Fruit fly (Drosophila melanogaster): ENCODE measurements around the gene chas.
A peak's percentile ranks its signal among the peaks of the same experiment; 100 is the strongest.

The chas gene

dm6 chrX:17636001-17636400, 62.5 kb downstream of the chas start, which contains the start of the genes CG8289 and CG5800 (continued):
- TF ChIP-seq CG34376 (GFP tag; optimal IDR thresholded peaks at IDR 0.05), result no peak
- TF ChIP-seq D19A (tag; optimal IDR thresholded peaks at IDR 0.05), result no peak
- TF ChIP-seq Oli (tag; optimal IDR thresholded peaks at IDR 0.05), result no peak
- no peak for TF ChIP-seq chinmo (GFP tag; IDR thresholded peaks at IDR 0.05; ENCODE audit: partially characterized antibody)
- TF ChIP-seq CG3726 (GFP tag; IDR thresholded peaks at IDR 0.05), result no peak
- no peak for TF ChIP-seq CG1602 (GFP tag; optimal IDR thresholded peaks at IDR 0.05)
- no peak for TF ChIP-seq lab (GFP tag; optimal IDR thresholded peaks at IDR 0.05)
- TF ChIP-seq CG15514 (GFP tag; optimal IDR thresholded peaks at IDR 0.05), result no peak
- TF ChIP-seq stwl (tag; optimal IDR thresholded peaks at IDR 0.05), result peak; percentile 38
- peak; percentile 16; the same call in 1 of the 3 replicates for TF ChIP-seq zen2 (GFP tag; IDR thresholded peaks at IDR 0.05; ENCODE audit: partially characterized antibody)
- TF ChIP-seq unc-4 (GFP tag; IDR thresholded peaks at IDR 0.05; ENCODE audit: partially characterized antibody), result peak; percentile 76
- TF ChIP-seq Ets97D (GFP tag; optimal IDR thresholded peaks at IDR 0.05), result peak; percentile 19
- peak; percentile 25 for TF ChIP-seq HmgZ (tag; optimal IDR thresholded peaks at IDR 0.05)
- no peak for TF ChIP-seq Jarid2 (GFP tag; optimal IDR thresholded peaks at IDR 0.05)
- TF ChIP-seq br (optimal IDR thresholded peaks at IDR 0.05), result no peak
- TF ChIP-seq Sry-β (GFP tag; optimal IDR thresholded peaks at IDR 0.05), result no peak
- TF ChIP-seq sqz (GFP tag; optimal IDR thresholded peaks at IDR 0.05), result no peak
- TF ChIP-seq Asciz (GFP tag; optimal IDR thresholded peaks at IDR 0.05), result no peak
- no peak for TF ChIP-seq CG33213 (GFP tag; optimal IDR thresholded peaks at IDR 0.05)
- TF ChIP-seq Hmr (GFP tag; optimal IDR thresholded peaks at IDR 0.05), result no peak
- no peak for TF ChIP-seq bigmax (GFP tag; optimal IDR thresholded peaks at IDR 0.05)
- TF ChIP-seq CG43689 (GFP tag; IDR thresholded peaks at IDR 0.05), result no peak
- no peak for TF ChIP-seq Ada2b (GFP tag; IDR thresholded peaks at IDR 0.05)
- no peak for TF ChIP-seq chm (GFP tag; IDR thresholded peaks at IDR 0.05)
- no peak for TF ChIP-seq Oaz (GFP tag; IDR thresholded peaks at IDR 0.05)
- TF ChIP-seq row (GFP tag; IDR thresholded peaks at IDR 0.05), result peak; percentile 68
- no peak for TF ChIP-seq Doc2 (GFP tag; IDR thresholded peaks at IDR 0.05)
- no peak for TF ChIP-seq Myb (GFP tag; optimal IDR thresholded peaks at IDR 0.05)
- TF ChIP-seq Hsf (GFP tag; optimal IDR thresholded peaks at IDR 0.05), result no peak
- TF ChIP-seq Meics (GFP tag; optimal IDR thresholded peaks at IDR 0.05), result no peak
- no peak for TF ChIP-seq CG1024 (GFP tag; IDR thresholded peaks at IDR 0.05)
- no peak for TF ChIP-seq lov (optimal IDR thresholded peaks at IDR 0.05)
- no peak for TF ChIP-seq lov (GFP tag; IDR thresholded peaks at IDR 0.05)
- TF ChIP-seq CG12071 (GFP tag; optimal IDR thresholded peaks at IDR 0.05), result no peak
- peak; percentile 15 for TF ChIP-seq CG12299 (tag; optimal IDR thresholded peaks at IDR 0.05)
- no peak for TF ChIP-seq ken (GFP tag; IDR thresholded peaks at IDR 0.05)
- no peak for TF ChIP-seq CG31365 (tag; optimal IDR thresholded peaks at IDR 0.05)
- TF ChIP-seq CG12219 (GFP tag; optimal IDR thresholded peaks at IDR 0.05), result no peak
- no peak for TF ChIP-seq H2.0 (GFP tag; IDR thresholded peaks at IDR 0.05)
- peak; percentile 59 for TF ChIP-seq zf30C (GFP tag; optimal IDR thresholded peaks at IDR 0.05)
- TF ChIP-seq Fer3 (tag; optimal IDR thresholded peaks at IDR 0.05), result no peak
- no peak for TF ChIP-seq CG31388 (GFP tag; optimal IDR thresholded peaks at IDR 0.05)
- no peak for TF ChIP-seq CG17328 (GFP tag; IDR thresholded peaks at IDR 0.05)
- TF ChIP-seq sens-2 (GFP tag; IDR thresholded peaks at IDR 0.05), result no peak
- TF ChIP-seq esg (GFP tag; conservative IDR thresholded peaks at IDR 0.05), result no peak
- TF ChIP-seq CG7987 (GFP tag; optimal IDR thresholded peaks at IDR 0.05), result no peak
- no peak for TF ChIP-seq wek (GFP tag; optimal IDR thresholded peaks at IDR 0.05)
- TF ChIP-seq Xbp1 (GFP tag; optimal IDR thresholded peaks at IDR 0.05), result peak; percentile 22
- peak; percentile 42 for TF ChIP-seq CG18262 (tag; optimal IDR thresholded peaks at IDR 0.05)
- no peak for TF ChIP-seq cg (GFP tag; optimal IDR thresholded peaks at IDR 0.05)
- no peak for TF ChIP-seq CG13775 (GFP tag; optimal IDR thresholded peaks at IDR 0.05)
- TF ChIP-seq Dll (GFP tag; IDR thresholded peaks at IDR 0.05; ENCODE audit: partially characterized antibody), result peak; percentile 80

Measured in whole organism, embryonic.